Fruit fly (Drosophila melanogaster): Measurements from ENCODE around the gene ALiX.

ALiX gene

dm6 chr3R:27699540-27700228 is at the start of gene ALiX:
Gene ALiX (minus strand): TSS chr3R:27700110.
- TF ChIP-seq CG15336 (GFP tag; IDR thresholded peaks at IDR 0.05) (peak; percentile 26; the same call in 1 of the 2 replicates), CG3032 (tag; optimal IDR thresholded peaks at IDR 0.05) (no peak), CG4318 (GFP tag; optimal IDR thresholded peaks at IDR 0.05) (no peak), Eip78C (GFP tag) (peak; percentile 54), CG8119 (GFP tag; IDR thresholded peaks at IDR 0.05) (no peak), esn (GFP tag; optimal IDR thresholded peaks at IDR 0.05) (peak; percentile 31), CG10669 (GFP tag; optimal IDR thresholded peaks at IDR 0.05) (no peak), Sox15 (GFP tag; optimal IDR thresholded peaks at IDR 0.05) (no peak)

dm6 chr3R:27740692-27741091 is 40.8 kb upstream of the ALiX start:
- TF ChIP-seq Sox102F (GFP tag; optimal IDR thresholded peaks at IDR 0.05): no peak

dm6 chr3R:27739999-27740398 is 40.1 kb upstream of the ALiX start:
- no peak for TF ChIP-seq Sox15 (GFP tag; optimal IDR thresholded peaks at IDR 0.05)
- no peak for TF ChIP-seq Eip78C (GFP tag)
- TF ChIP-seq CG3919 (GFP tag; optimal IDR thresholded peaks at IDR 0.05): no peak
- TF ChIP-seq lz (GFP tag; optimal IDR thresholded peaks at IDR 0.05): no peak
- TF ChIP-seq svp (GFP tag): peak; percentile 81

- no peak for TF ChIP-seq CG11902 (GFP tag; optimal IDR thresholded peaks at IDR 0.05)
- peak; percentile 64 for TF ChIP-seq svp (GFP tag)
- no peak for TF ChIP-seq CG9139 (GFP tag; optimal IDR thresholded peaks at IDR 0.05)
- no peak for TF ChIP-seq salr (GFP tag; optimal IDR thresholded peaks at IDR 0.05)
- TF ChIP-seq acj6 (GFP tag; optimal IDR thresholded peaks at IDR 0.05): no peak
- TF ChIP-seq achi (GFP tag; optimal IDR thresholded peaks at IDR 0.05): no peak
- no peak for TF ChIP-seq Smox (GFP tag; optimal IDR thresholded peaks at IDR 0.05)
- no peak for TF ChIP-seq Ets96B (tag; optimal IDR thresholded peaks at IDR 0.05)
- 0 out of 2 replicates have a peak, but pooled peaks have one; percentile 22 for TF ChIP-seq CG15336 (GFP tag; IDR thresholded peaks at IDR 0.05)
- no peak for TF ChIP-seq CG10669 (GFP tag; optimal IDR thresholded peaks at IDR 0.05)
- no peak for TF ChIP-seq cyc (GFP tag; optimal IDR thresholded peaks at IDR 0.05)
- no peak for TF ChIP-seq CG8119 (GFP tag; IDR thresholded peaks at IDR 0.05)
- no peak for TF ChIP-seq Lpt (GFP tag; optimal IDR thresholded peaks at IDR 0.05)
- TF ChIP-seq CG8319 (GFP tag; optimal IDR thresholded peaks at IDR 0.05): no peak
- TF ChIP-seq CG11294 (GFP tag; IDR thresholded peaks at IDR 0.05): no peak
- no peak for TF ChIP-seq CG6854 (GFP tag; optimal IDR thresholded peaks at IDR 0.05)
- TF ChIP-seq Hr4 (GFP tag; optimal IDR thresholded peaks at IDR 0.05): peak; percentile 12
- peak; percentile 31; the same call in 1 of the 2 replicates for TF ChIP-seq Gug (GFP tag; IDR thresholded peaks at IDR 0.05)
- TF ChIP-seq CG31627 (GFP tag; optimal IDR thresholded peaks at IDR 0.05): no peak
- TF ChIP-seq eg (GFP tag; IDR thresholded peaks at IDR 0.05): peak; percentile 76
- no peak for TF ChIP-seq net (GFP tag; optimal IDR thresholded peaks at IDR 0.05)
- TF ChIP-seq CG3919 (GFP tag; optimal IDR thresholded peaks at IDR 0.05): no peak
- no peak for TF ChIP-seq spab (GFP tag; optimal IDR thresholded peaks at IDR 0.05)
- peak; percentile 25 for TF ChIP-seq CG32006 (GFP tag; optimal IDR thresholded peaks at IDR 0.05)
- TF ChIP-seq CG7368 (GFP tag; optimal IDR thresholded peaks at IDR 0.05): no peak
- no peak for TF ChIP-seq dac (GFP tag; optimal IDR thresholded peaks at IDR 0.05)
- no peak for TF ChIP-seq Sox14 (GFP tag; optimal IDR thresholded peaks at IDR 0.05)
- TF ChIP-seq Hr38 (GFP tag; optimal IDR thresholded peaks at IDR 0.05): no peak
- 0 out of 3 replicates have a peak, but pooled peaks have one; percentile 28 for TF ChIP-seq CG6163 (GFP tag; IDR thresholded peaks at IDR 0.05)
Measured at dm6 chr3R:27738287-27738686, 38.4 kb upstream of the ALiX start.

Measured in whole organism, prepupa.